Fruit fly (Drosophila melanogaster) whole organism, embryonic: ENCODE results near the gene CG7943.

ENCODE experiments used
- Abd-B ChIP-seq: fragments of 200-800 bp; sonication (Bioruptor generic); optimal IDR thresholded peaks from 2 replicates; lab custom pipeline; 2018; ENCODE audit warnings: missing biosample characterization, mild to moderate bottlenecking, missing genetic modification characterization, moderate library complexity
- Atf3 ChIP-seq: fragments of 200-800 bp; sonication (Bioruptor generic); optimal IDR thresholded peaks from 3 replicates; lab custom pipeline; 2016; ENCODE audit warnings: missing biosample characterization, missing genetic modification characterization
- B-H2 ChIP-seq: fragments of 200-800 bp; sonication (Bioruptor generic); optimal IDR thresholded peaks from 2 replicates; lab custom pipeline; 2018; ENCODE audit warnings: missing biosample characterization, mild to moderate bottlenecking, missing genetic modification characterization
- CG13123 ChIP-seq: fragments of 200-800 bp; sonication (Bioruptor generic); optimal IDR thresholded peaks from 2 replicates; lab custom pipeline; 2016; ENCODE audit warnings: missing biosample characterization, missing genetic modification characterization
- CG14965 ChIP-seq: fragments of 200-800 bp; sonication (Bioruptor generic); optimal IDR thresholded peaks from 2 replicates; lab custom pipeline; 2016; ENCODE audit warnings: missing biosample characterization, missing genetic modification characterization, borderline replicate concordance
- CG15601 ChIP-seq: fragments of 200-800 bp; sonication (Bioruptor generic); optimal IDR thresholded peaks from 3 replicates; lab custom pipeline; 2019; ENCODE audit warnings: missing biosample characterization, mild to moderate bottlenecking, missing genetic modification characterization, moderate library complexity
- CG18619 ChIP-seq: fragments of 200-800 bp; sonication (Bioruptor generic); optimal IDR thresholded peaks from 3 replicates; lab custom pipeline; 2017; ENCODE audit warnings: missing biosample characterization, mild to moderate bottlenecking, missing genetic modification characterization
- CG31224 ChIP-seq: fragments of 200-800 bp; sonication (Bioruptor generic); IDR thresholded peaks from 2 replicates; pipeline ENCODE4 v1.3.6; 2022; ENCODE audit warnings: missing biosample characterization, missing genetic modification characterization
- CG31365 ChIP-seq: fragments of 200-800 bp; sonication (Bioruptor generic); optimal IDR thresholded peaks from 2 replicates; lab custom pipeline; 2018; ENCODE audit warnings: missing biosample characterization, mild to moderate bottlenecking, missing genetic modification characterization
- CG34376 ChIP-seq: fragments of 200-800 bp; sonication (Bioruptor generic); optimal IDR thresholded peaks from 2 replicates; lab custom pipeline; 2018; ENCODE audit warnings: missing biosample characterization, mild to moderate bottlenecking, missing genetic modification characterization
- CG34422 ChIP-seq: fragments of 200-800 bp; sonication (Bioruptor generic); IDR thresholded peaks from 3 replicates; pipeline ENCODE4 v1.3.6; 2022; ENCODE audit warnings: missing biosample characterization, missing genetic modification characterization
- CG3995 ChIP-seq: fragments of 200-800 bp; sonication (Bioruptor generic); optimal IDR thresholded peaks from 3 replicates; lab custom pipeline; 2016; ENCODE audit warnings: missing biosample characterization, missing genetic modification characterization
- CG4424 ChIP-seq: fragments of 200-800 bp; sonication (Bioruptor generic); optimal IDR thresholded peaks from 3 replicates; lab custom pipeline; 2016; ENCODE audit warnings: missing biosample characterization, missing genetic modification characterization
- CG6683 ChIP-seq: fragments of 200-800 bp; sonication (Bioruptor generic); optimal IDR thresholded peaks from 2 replicates; lab custom pipeline; 2017; ENCODE audit warnings: missing biosample characterization, mild to moderate bottlenecking, missing genetic modification characterization, missing genetic modification reagents
- CG6765 ChIP-seq: fragments of 200-800 bp; sonication (Bioruptor generic); optimal IDR thresholded peaks from 3 replicates; lab custom pipeline; 2017; ENCODE audit warnings: missing biosample characterization, mild to moderate bottlenecking, missing genetic modification characterization
- CG7839 ChIP-seq: fragments of 200-800 bp; sonication (Bioruptor generic); optimal IDR thresholded peaks from 3 replicates; lab custom pipeline; 2018; ENCODE audit warnings: missing biosample characterization, mild to moderate bottlenecking, missing genetic modification characterization, moderate library complexity
- CG9932 ChIP-seq: fragments of 200-800 bp; sonication (Bioruptor generic); IDR thresholded peaks from 2 replicates; pipeline ENCODE4 v1.3.6; 2022; ENCODE audit warnings: missing biosample characterization, missing genetic modification characterization
- Dfd ChIP-seq, 2 experiments: fragments of >200 bp; optimal IDR thresholded peaks; 2 replicates each; lab custom pipeline; 2017; ENCODE audit warnings: missing biosample characterization in 2 of 2, missing genetic modification characterization in 2 of 2
- Dp ChIP-seq: fragments of 200-800 bp; sonication (Bioruptor generic); optimal IDR thresholded peaks from 2 replicates; lab custom pipeline; 2018; ENCODE audit warnings: missing biosample characterization, mild to moderate bottlenecking, missing genetic modification characterization, moderate library complexity
- Fer2 ChIP-seq: fragments of 200-800 bp; sonication (Bioruptor generic); optimal IDR thresholded peaks from 2 replicates; lab custom pipeline; 2018; ENCODE audit warnings: missing biosample characterization, mild to moderate bottlenecking, missing genetic modification characterization, moderate library complexity
- Hmr ChIP-seq: fragments of 200-800 bp; sonication (Bioruptor generic); optimal IDR thresholded peaks from 3 replicates; lab custom pipeline; 2017; ENCODE audit warnings: mild to moderate bottlenecking, missing biosample characterization, missing genetic modification reagents, missing genetic modification characterization
- MTF-1 ChIP-seq: fragments of 200-800 bp; sonication (Bioruptor generic); optimal IDR thresholded peaks from 2 replicates; lab custom pipeline; 2018; ENCODE audit warnings: missing biosample characterization, mild to moderate bottlenecking, missing genetic modification characterization, borderline replicate concordance
- Myb ChIP-seq: fragments of 200-800 bp; sonication (Bioruptor generic); optimal IDR thresholded peaks from 2 replicates; lab custom pipeline; 2016; ENCODE audit warnings: missing biosample characterization, missing genetic modification characterization
- Oli ChIP-seq: fragments of 200-800 bp; sonication (Bioruptor generic); optimal IDR thresholded peaks from 2 replicates; lab custom pipeline; 2018; ENCODE audit warnings: missing biosample characterization, mild to moderate bottlenecking, missing genetic modification characterization, moderate library complexity
- Sry-β ChIP-seq: fragments of 200-800 bp; sonication (Bioruptor generic); optimal IDR thresholded peaks from 2 replicates; lab custom pipeline; 2018; ENCODE audit warnings: missing biosample characterization, mild to moderate bottlenecking, missing genetic modification characterization, moderate library complexity
- Tbp ChIP-seq: fragments of >200 bp; optimal IDR thresholded peaks from 2 replicates; lab custom pipeline; 2018; ENCODE audit warnings: missing biosample characterization, missing genetic modification characterization
- Xbp1 ChIP-seq: fragments of 200-800 bp; sonication (Bioruptor generic); optimal IDR thresholded peaks from 3 replicates; lab custom pipeline; 2016; ENCODE audit warnings: missing biosample characterization, mild to moderate bottlenecking, missing genetic modification characterization
- al ChIP-seq: fragments of 200-800 bp; sonication (Bioruptor generic); IDR thresholded peaks from 2 replicates; pipeline ENCODE4 v1.3.6; 2022; ENCODE audit warnings: missing biosample characterization, missing genetic modification characterization
- ash1 ChIP-seq: fragments of 200-800 bp; sonication (Bioruptor generic); optimal IDR thresholded peaks from 2 replicates; lab custom pipeline; 2018; ENCODE audit warnings: missing biosample characterization, mild to moderate bottlenecking, missing genetic modification characterization
- bab2 ChIP-seq: fragments of 200-800 bp; sonication (Bioruptor generic); optimal IDR thresholded peaks from 2 replicates; lab custom pipeline; 2016; ENCODE audit warnings: missing biosample characterization, missing genetic modification characterization
- cato ChIP-seq: fragments of 200-800 bp; sonication (Bioruptor generic); optimal IDR thresholded peaks from 2 replicates; lab custom pipeline; 2016; ENCODE audit warnings: missing biosample characterization, missing genetic modification characterization, borderline replicate concordance
- crc ChIP-seq: fragments of 200-800 bp; sonication (Bioruptor generic); optimal IDR thresholded peaks from 2 replicates; lab custom pipeline; 2016; ENCODE audit warnings: missing biosample characterization, missing genetic modification characterization
- danr ChIP-seq: fragments of 200-800 bp; sonication (Bioruptor generic); IDR thresholded peaks from 2 replicates; pipeline ENCODE4 v1.3.6; 2022; ENCODE audit warnings: missing biosample characterization, missing genetic modification characterization
- eve ChIP-seq, 2 experiments: fragments of >200 bp; optimal IDR thresholded peaks; 2 replicates each; lab custom pipeline; 2017; ENCODE audit warnings: missing biosample characterization in 2 of 2, missing genetic modification characterization in 2 of 2
- fru ChIP-seq: fragments of >200 bp; optimal IDR thresholded peaks from 2 replicates; lab custom pipeline; 2017
- ham ChIP-seq: fragments of 200-800 bp; sonication (Bioruptor generic); IDR thresholded peaks from 2 replicates; pipeline ENCODE4 v1.3.6; 2022; ENCODE audit warnings: missing biosample characterization, missing genetic modification characterization
- jumu ChIP-seq: fragments of 200-800 bp; sonication (Bioruptor generic); optimal IDR thresholded peaks from 3 replicates; lab custom pipeline; 2016; ENCODE audit warnings: missing biosample characterization, missing genetic modification characterization
- kah ChIP-seq: fragments of 200-800 bp; sonication (Bioruptor generic); optimal IDR thresholded peaks from 2 replicates; lab custom pipeline; 2018; ENCODE audit warnings: missing biosample characterization, mild to moderate bottlenecking, missing genetic modification characterization
- luna ChIP-seq: fragments of 200-800 bp; sonication (Bioruptor generic); optimal IDR thresholded peaks from 2 replicates; lab custom pipeline; 2016; ENCODE audit warnings: missing biosample characterization, missing genetic modification characterization
- odd ChIP-seq: fragments of 200-800 bp; sonication (Bioruptor generic); optimal IDR thresholded peaks from 2 replicates; lab custom pipeline; 2017; ENCODE audit warnings: missing biosample characterization, mild to moderate bottlenecking, missing genetic modification characterization
- onecut ChIP-seq: fragments of 200-800 bp; sonication (Bioruptor generic); IDR thresholded peaks from 2 replicates; pipeline ENCODE4 v1.3.6; 2022; ENCODE audit warnings: missing biosample characterization, missing genetic modification characterization
- org-1 ChIP-seq: fragments of 200-800 bp; sonication (Bioruptor generic); optimal IDR thresholded peaks from 2 replicates; lab custom pipeline; 2017; ENCODE audit warnings: missing biosample characterization, missing genetic modification characterization
- peb ChIP-seq: fragments of 200-800 bp; sonication (Bioruptor generic); IDR thresholded peaks from 2 replicates; pipeline ENCODE4 v1.3.6; 2022; ENCODE audit warnings: missing biosample characterization, missing genetic modification characterization
- pzg ChIP-seq: fragments of 200-800 bp; sonication (Bioruptor generic); optimal IDR thresholded peaks from 3 replicates; lab custom pipeline; 2018; ENCODE audit warnings: missing biosample characterization, mild to moderate bottlenecking, missing genetic modification characterization, moderate library complexity
- repo ChIP-seq: fragments of 200-800 bp; sonication (Bioruptor generic); optimal IDR thresholded peaks from 2 replicates; lab custom pipeline; 2016; ENCODE audit warnings: missing biosample characterization, missing genetic modification characterization
- schlank ChIP-seq: fragments of 200-800 bp; sonication (Bioruptor generic); optimal IDR thresholded peaks from 2 replicates; lab custom pipeline; 2018; ENCODE audit warnings: missing biosample characterization, mild to moderate bottlenecking, missing genetic modification characterization
- sens ChIP-seq: fragments of 200-800 bp; sonication (Bioruptor generic); peaks from one replicate; lab custom pipeline; 2016; ENCODE audit warnings: missing biosample characterization, missing genetic modification characterization
- slbo ChIP-seq: fragments of 200-800 bp; sonication (Bioruptor generic); IDR thresholded peaks from 2 replicates; pipeline ENCODE4 v1.3.6; 2022; ENCODE audit warnings: missing biosample characterization, missing genetic modification characterization
- trh ChIP-seq: fragments of 200-800 bp; sonication (Bioruptor generic); optimal IDR thresholded peaks from 2 replicates; lab custom pipeline; 2016; ENCODE audit warnings: missing biosample characterization, missing genetic modification characterization
- unc-4 ChIP-seq: fragments of 200-800 bp; sonication (Bioruptor generic); IDR thresholded peaks from 2 replicates; pipeline ENCODE4 v1.3.6; 2022; ENCODE audit warnings: missing biosample characterization, missing genetic modification characterization; ENCODE audit not compliant: partially characterized antibody
- usp ChIP-seq: fragments of >200 bp; optimal IDR thresholded peaks from 2 replicates; lab custom pipeline; 2017; ENCODE audit warnings: missing biosample characterization, missing genetic modification characterization
- vnd ChIP-seq: fragments of 200-800 bp; sonication (Bioruptor generic); IDR thresholded peaks from 3 replicates; pipeline ENCODE4 v1.3.6; 2022; ENCODE audit warnings: missing biosample characterization, missing genetic modification characterization; ENCODE audit not compliant: partially characterized antibody

Gene CG7943

DNA sequence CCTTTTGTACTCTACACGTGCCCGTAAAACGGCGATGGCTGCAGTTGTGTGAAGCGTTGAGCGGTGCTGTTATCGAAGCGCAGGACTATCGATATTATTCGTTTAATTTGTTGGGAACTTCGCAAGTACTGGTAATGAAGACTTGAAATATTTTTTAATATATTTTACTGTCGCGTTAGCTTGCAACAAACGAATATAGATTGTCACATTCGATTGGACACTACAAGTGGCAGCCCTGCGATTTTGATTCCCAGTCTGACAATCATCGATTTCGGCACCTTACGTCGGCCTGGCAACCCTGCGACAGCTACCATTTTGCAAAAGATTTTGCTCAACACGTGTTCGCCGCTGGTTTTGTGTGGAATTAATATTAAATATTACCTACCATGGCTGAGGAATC is 41.6 kb upstream of the CG7943 start, which contains the start of the genes Nlp and Nph (continued):
- TF ChIP-seq MTF-1 (GFP tag; lab: Kevin White, UChicago) (no peak), usp (no peak), Xbp1 (GFP tag; lab: Kevin White, UChicago) (peak; percentile 35), CG13123 (GFP tag; lab: Kevin White, UChicago) (no peak), CG3995 (GFP tag; lab: Kevin White, UChicago) (peak; percentile 64), CG6683 (GFP tag; lab: Kevin White, UChicago) (no peak), odd (no peak), jumu (GFP tag; lab: Kevin White, UChicago) (no peak), vnd (peak; percentile 75; the same call in 2 of the 3 replicates), Oli (tag; lab: Kevin White, UChicago) (no peak), ash1 (GFP tag; lab: Kevin White, UChicago) (no peak), kah (GFP tag; lab: Kevin White, UChicago) (peak; percentile 75), CG34376 (GFP tag; lab: Kevin White, UChicago) (no peak), peb (GFP tag; lab: Robert Waterston, UW) (no peak), luna (no peak), repo (GFP tag; lab: Kevin White, UChicago) (no peak), trh (GFP tag; lab: Kevin White, UChicago) (no peak), CG14965 (GFP tag; lab: Kevin White, UChicago) (no peak), onecut (peak; percentile 41; the same call in 1 of the 2 replicates), CG6765 (GFP tag; lab: Kevin White, UChicago) (no peak), fru (lab: Kevin White, UChicago) (no peak), bab2 (GFP tag; lab: Kevin White, UChicago) (peak; percentile 16), cato (GFP tag; lab: Kevin White, UChicago) (no peak), Hmr (GFP tag; lab: Kevin White, UChicago) (no peak), danr (GFP tag; lab: Robert Waterston, UW) (no peak), Tbp (GFP tag; lab: Kevin White, UChicago) (peak; percentile 64), ham (GFP tag; lab: Robert Waterston, UW) (no peak), CG7839 (tag; lab: Kevin White, UChicago) (no peak), org-1 (GFP tag; lab: Kevin White, UChicago) (no peak), crc (GFP tag; lab: Kevin White, UChicago) (no peak), CG31224 (no peak), sens (GFP tag; lab: Kevin White, UChicago) (peak; percentile 80), CG9932 (GFP tag; lab: Robert Waterston, UW) (peak; percentile 54), Fer2 (tag; lab: Kevin White, UChicago) (no peak), Dp (GFP tag; lab: Kevin White, UChicago) (peak; percentile 34), CG15601 (tag; lab: Kevin White, UChicago) (peak; percentile 5), pzg (GFP tag; lab: Kevin White, UChicago) (peak; percentile 77), CG4424 (no peak), Abd-B (no peak), schlank (no peak), CG34422 (GFP tag; lab: Robert Waterston, UW) (peak; percentile 51; the same call in 1 of the 3 replicates), slbo (peak; percentile 45), CG18619 (GFP tag; lab: Kevin White, UChicago) (no peak), CG31365 (tag; lab: Kevin White, UChicago) (no peak), Myb (GFP tag; lab: Kevin White, UChicago) (peak; percentile 26), Dfd (GFP tag; optimal IDR thresholded peaks at IDR 0.05; lab: Kevin White, UChicago) (no peak), eve (GFP tag; optimal IDR thresholded peaks at IDR 0.05; lab: Kevin White, UChicago) (no peak), Sry-β (GFP tag; lab: Kevin White, UChicago) (no peak), al (GFP tag; lab: Robert Waterston, UW) (no peak), B-H2 (GFP tag; lab: Kevin White, UChicago) (peak; percentile 29), unc-4 (peak; percentile 90), Atf3 (GFP tag; lab: Kevin White, UChicago) (no peak)
